Worm (Caenorhabditis elegans): ENCODE measurements around the gene msp-59.

DNA sequence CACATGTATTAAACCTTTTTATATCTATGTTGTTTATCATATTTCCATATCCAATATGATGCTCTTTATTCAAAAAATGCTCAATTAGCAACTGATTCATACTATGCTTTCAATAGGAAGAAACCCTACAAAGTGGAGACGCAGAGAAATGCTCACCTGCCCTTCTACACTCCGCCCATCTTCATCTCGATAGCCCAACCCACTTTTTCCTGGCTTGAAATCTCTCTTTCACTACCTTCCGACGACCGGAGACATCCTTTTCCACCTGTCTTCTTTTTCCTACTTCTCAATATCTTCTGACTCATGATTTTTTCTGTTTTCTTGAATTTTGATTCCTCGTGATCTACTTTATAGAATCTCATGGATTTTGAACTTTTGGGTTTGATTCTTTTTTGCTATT is 24.0 kb downstream of the msp-59 start:
- TF ChIP-seq zip-5 (tag; optimal IDR thresholded peaks at IDR 0.05) (no peak), ceh-14 (tag; optimal IDR thresholded peaks at IDR 0.05) (no peak), eyg-1 (tag; optimal IDR thresholded peaks at IDR 0.05) (no peak), nhr-11 (tag; optimal IDR thresholded peaks at IDR 0.05) (no peak), npax-4 (tag; optimal IDR thresholded peaks at IDR 0.05) (no peak)

Data from whole organism, late embryonic.